Worm (Caenorhabditis elegans): Measurements from ENCODE around the gene T24H7.2.
A peak's percentile ranks its signal among the peaks of the same experiment; 100 is the strongest.

Gene T24H7.2

DNA sequence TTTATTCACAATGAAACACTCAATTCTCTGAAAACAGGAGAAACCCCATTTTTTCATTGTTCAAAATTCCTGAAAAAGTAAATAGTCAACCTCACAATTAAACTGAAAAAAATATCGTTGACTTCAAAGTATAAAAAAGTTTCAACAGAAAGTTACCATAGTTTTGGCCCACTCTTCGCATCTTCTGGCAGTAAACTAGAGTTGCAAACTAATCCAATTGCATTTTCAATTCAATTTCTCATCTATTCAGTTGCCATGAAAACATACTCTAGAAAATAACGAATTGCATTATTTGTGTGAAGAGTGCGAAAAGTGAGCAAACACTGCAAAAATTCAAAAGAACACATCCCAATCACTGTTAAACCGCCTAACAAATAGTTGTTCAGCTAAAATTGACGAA, 16.6 kb downstream of the T24H7.2 start, which contains the start of gene F13H8.3:
Gene F13H8.3, plus strand, starts transcription at position 301 of the 400 bp plus-strand sequence.
- TF ChIP-seq syd-9 (tag; optimal IDR thresholded peaks at IDR 0.05), result no peak
- TF ChIP-seq ceh-9 (tag; optimal IDR thresholded peaks at IDR 0.05), result no peak
- no peak for TF ChIP-seq nfya-1 (tag; optimal IDR thresholded peaks at IDR 0.05)
- no peak for TF ChIP-seq ceh-22 (tag; optimal IDR thresholded peaks at IDR 0.05)

DNA sequence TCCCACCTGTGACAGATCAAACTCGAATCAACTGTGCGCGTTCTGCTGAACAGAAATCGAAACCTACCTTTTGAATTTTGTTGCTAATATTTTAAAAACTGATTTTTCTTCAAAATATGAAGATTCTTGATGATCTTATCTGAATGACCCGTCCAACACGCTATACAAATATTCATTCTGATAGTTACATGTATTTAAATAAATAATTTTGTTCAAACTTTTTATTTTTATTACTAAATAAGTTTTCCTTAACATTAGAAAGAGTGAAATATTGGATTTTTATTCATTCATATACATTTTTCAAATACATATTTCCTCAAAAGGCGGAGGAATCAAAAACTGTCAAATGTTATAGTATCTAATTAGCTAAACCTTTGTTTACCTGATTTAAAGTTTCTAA, 20.9 kb downstream of the T24H7.2 start, which contains the start of gene F13H8.8:
Gene F13H8.8, minus strand, starts transcription at position 101 of the 400 bp plus-strand sequence.
- TF ChIP-seq syd-9 (tag; optimal IDR thresholded peaks at IDR 0.05), result no peak
- no peak for TF ChIP-seq ceh-19 (GFP tag; optimal IDR thresholded peaks at IDR 0.05)
- no peak for TF ChIP-seq ceh-31 (tag; optimal IDR thresholded peaks at IDR 0.05)
- TF ChIP-seq dmd-4 (tag; optimal IDR thresholded peaks at IDR 0.05; ENCODE audit: borderline replicate concordance), result no peak
- no peak for TF ChIP-seq nhr-232 (tag; optimal IDR thresholded peaks at IDR 0.05)
- TF ChIP-seq pqm-1 (tag; optimal IDR thresholded peaks at IDR 0.05), result no peak
- no peak for TF ChIP-seq pax-1 (tag; optimal IDR thresholded peaks at IDR 0.05)
- TF ChIP-seq nhr-11 (tag; optimal IDR thresholded peaks at IDR 0.05), result no peak
- TF ChIP-seq ceh-34 (tag; optimal IDR thresholded peaks at IDR 0.05), result no peak
- TF ChIP-seq hlh-6 (tag; optimal IDR thresholded peaks at IDR 0.05), result no peak

DNA sequence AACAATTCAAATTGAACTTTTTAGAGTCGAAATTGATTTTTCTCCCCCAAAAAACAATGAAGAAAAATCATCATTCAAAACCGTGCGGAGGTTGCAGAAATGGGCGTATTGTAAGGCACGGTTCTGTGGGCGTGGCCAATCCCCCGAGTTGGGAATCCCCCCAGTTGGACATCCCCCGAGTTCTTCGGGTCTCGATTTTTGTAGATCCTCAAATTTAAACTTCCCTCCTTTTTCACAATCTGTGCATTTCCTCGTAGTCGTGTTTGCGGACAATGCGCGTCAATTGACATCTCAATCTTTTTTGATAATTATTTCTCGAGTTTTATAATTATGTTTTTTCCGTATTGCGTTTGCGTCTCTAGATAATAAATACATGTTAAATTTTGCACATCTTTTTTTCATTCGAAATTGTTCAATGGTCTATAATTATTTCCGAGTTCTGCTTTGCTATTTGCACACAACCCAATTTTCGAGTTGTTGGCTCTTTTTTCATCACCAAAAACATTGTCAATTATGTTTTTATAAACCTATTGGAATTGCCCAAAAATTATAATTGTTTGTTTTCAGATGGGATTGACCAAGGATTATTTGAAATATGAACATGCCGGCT, 22.8 kb downstream of the T24H7.2 start, which contains the start of gene F13H8.2:
Gene F13H8.2, plus strand, starts transcription at position 560 of the 610 bp plus-strand sequence.
- TF ChIP-seq sox-2 (GFP tag; IDR thresholded peaks at IDR 0.05) (peak; percentile 7; the same call in 1 of the 2 replicates), ceh-9 (tag; optimal IDR thresholded peaks at IDR 0.05) (no peak), pha-4 (tag; optimal IDR thresholded peaks at IDR 0.05) (no peak), pag-3 (tag; optimal IDR thresholded peaks at IDR 0.05; ENCODE audit: borderline replicate concordance) (no peak), madf-2 (tag; optimal IDR thresholded peaks at IDR 0.05) (no peak), pat-9 (tag; optimal IDR thresholded peaks at IDR 0.05) (no peak), ttx-3 (tag; optimal IDR thresholded peaks at IDR 0.05) (no peak), pqm-1 (tag; optimal IDR thresholded peaks at IDR 0.05) (no peak), hlh-13 (GFP tag; optimal IDR thresholded peaks at IDR 0.05) (no peak), nhr-232 (tag; optimal IDR thresholded peaks at IDR 0.05) (no peak), fkh-6 (tag; optimal IDR thresholded peaks at IDR 0.05) (no peak), ceh-2 (tag; optimal IDR thresholded peaks at IDR 0.05) (peak; percentile 40), nfya-1 (tag; optimal IDR thresholded peaks at IDR 0.05) (peak; percentile 80), ahr-1 (tag; optimal IDR thresholded peaks at IDR 0.05) (no peak), unc-86 (tag; optimal IDR thresholded peaks at IDR 0.05) (no peak), hlh-8 (tag; optimal IDR thresholded peaks at IDR 0.05) (no peak), ceh-31 (tag; optimal IDR thresholded peaks at IDR 0.05) (peak; percentile 82), pros-1 (tag; optimal IDR thresholded peaks at IDR 0.05) (no peak), Y22D7AL.16 (tag; optimal IDR thresholded peaks at IDR 0.05) (no peak), gmeb-2 (tag; optimal IDR thresholded peaks at IDR 0.05) (no peak), eyg-1 (tag; optimal IDR thresholded peaks at IDR 0.05) (no peak), ceh-30 (tag; optimal IDR thresholded peaks at IDR 0.05) (no peak), unc-55 (GFP tag; optimal IDR thresholded peaks at IDR 0.05) (peak; percentile 19), ets-4 (tag; optimal IDR thresholded peaks at IDR 0.05) (no peak), ama-1 (optimal IDR thresholded peaks at IDR 0.05) (no peak), lim-6 (tag; optimal IDR thresholded peaks at IDR 0.05) (no peak), che-1 (tag; optimal IDR thresholded peaks at IDR 0.05) (no peak), zip-5 (tag; optimal IDR thresholded peaks at IDR 0.05) (peak; percentile 24), F13H6.1 (tag; optimal IDR thresholded peaks at IDR 0.05) (peak; percentile 41), tbx-7 (tag; optimal IDR thresholded peaks at IDR 0.05) (peak; percentile 22), elt-2 (tag; optimal IDR thresholded peaks at IDR 0.05) (peak; percentile 25), odd-2 (tag; optimal IDR thresholded peaks at IDR 0.05) (no peak), unc-42 (tag; optimal IDR thresholded peaks at IDR 0.05) (peak; percentile 79), C08G9.2 (tag; optimal IDR thresholded peaks at IDR 0.05) (peak; percentile 53), dmd-4 (tag; optimal IDR thresholded peaks at IDR 0.05; ENCODE audit: borderline replicate concordance) (no peak), hlh-15 (tag; optimal IDR thresholded peaks at IDR 0.05) (no peak), dve-1 (tag; optimal IDR thresholded peaks at IDR 0.05) (no peak), ceh-48 (tag; optimal IDR thresholded peaks at IDR 0.05) (peak; percentile 18), K09A11.1 (tag; optimal IDR thresholded peaks at IDR 0.05; ENCODE audit: insufficient read depth) (no peak), syd-9 (tag; optimal IDR thresholded peaks at IDR 0.05) (no peak), tbx-2 (tag; optimal IDR thresholded peaks at IDR 0.05) (peak; percentile 73), ceh-18 (tag; optimal IDR thresholded peaks at IDR 0.05) (peak; percentile 20)
